Worm (Caenorhabditis elegans): ENCODE measurements around the gene C49C3.10.

ce11 chrIV:17351586-17351985 is 12.8 kb upstream of the C49C3.10 start, which contains the start of gene clec-199:
- TF ChIP-seq mdl-1 (tag; optimal IDR thresholded peaks at IDR 0.05) = no peak
- no peak for TF ChIP-seq jun-1 (tag; optimal IDR thresholded peaks at IDR 0.05)
- TF ChIP-seq nhr-25 (tag; optimal IDR thresholded peaks at IDR 0.05) = no peak
- no peak for TF ChIP-seq egl-27 (tag; optimal IDR thresholded peaks at IDR 0.05)
- no peak for TF ChIP-seq nhr-28 (tag; optimal IDR thresholded peaks at IDR 0.05)
- no peak for TF ChIP-seq nhr-12 (tag; optimal IDR thresholded peaks at IDR 0.05)

Measured in whole organism, L3 larva.